Fruit fly (Drosophila melanogaster) whole organism, embryonic: ENCODE results near the gene CG14221.
A peak's percentile ranks its signal among the peaks of the same experiment; 100 is the strongest.

Experiments
- CG10654 ChIP-seq: fragments of 200-800 bp; sonication (Bioruptor generic); optimal IDR thresholded peaks from 2 replicates; lab custom pipeline; 2016; ENCODE audit warnings: missing biosample characterization, missing genetic modification characterization
- CG10979 ChIP-seq: fragments of 200-800 bp; sonication (Bioruptor generic); optimal IDR thresholded peaks from 2 replicates; lab custom pipeline; 2018; ENCODE audit warnings: missing biosample characterization, mild to moderate bottlenecking, missing genetic modification characterization, moderate library complexity
- CG11504 ChIP-seq: fragments of 200-800 bp; sonication (Bioruptor generic); optimal IDR thresholded peaks from 3 replicates; lab custom pipeline; 2019; ENCODE audit warnings: missing biosample characterization, mild to moderate bottlenecking, missing genetic modification characterization, moderate library complexity
- CG14441 ChIP-seq: fragments of 200-800 bp; sonication (Bioruptor generic); IDR thresholded peaks from 2 replicates; pipeline ENCODE4 v1.3.6; 2022; ENCODE audit warnings: missing biosample characterization, missing genetic modification characterization
- CG15011 ChIP-seq: fragments of 200-800 bp; sonication (Bioruptor generic); optimal IDR thresholded peaks from 3 replicates; lab custom pipeline; 2018; ENCODE audit warnings: missing biosample characterization, mild to moderate bottlenecking, missing genetic modification characterization
- CG17612 ChIP-seq: fragments of 200-800 bp; sonication (Bioruptor generic); IDR thresholded peaks from 2 replicates; pipeline ENCODE4 v1.3.6; 2022; ENCODE audit warnings: missing biosample characterization, missing genetic modification characterization
- CG1792 ChIP-seq: fragments of 200-800 bp; sonication (Bioruptor generic); optimal IDR thresholded peaks from 2 replicates; lab custom pipeline; 2016; ENCODE audit warnings: missing biosample characterization, missing genetic modification characterization
- CG18599 ChIP-seq: fragments of 200-800 bp; sonication (Bioruptor generic); optimal IDR thresholded peaks from 3 replicates; lab custom pipeline; 2017; ENCODE audit warnings: missing biosample characterization, missing genetic modification characterization, mild to moderate bottlenecking, moderate library complexity, missing genetic modification reagents
- CG3065 ChIP-seq: fragments of 200-800 bp; sonication (Bioruptor generic); optimal IDR thresholded peaks from 2 replicates; lab custom pipeline; 2016; ENCODE audit warnings: missing biosample characterization, missing genetic modification characterization
- CG33213 ChIP-seq: fragments of 200-800 bp; sonication (Bioruptor generic); optimal IDR thresholded peaks from 3 replicates; lab custom pipeline; 2016; ENCODE audit warnings: missing biosample characterization, missing genetic modification characterization
- CG3726 ChIP-seq: fragments of 200-800 bp; sonication (Bioruptor generic); IDR thresholded peaks from 3 replicates; pipeline ENCODE4, ENCODE4 v1.3.6; 2022; ENCODE audit warnings: missing biosample characterization, missing genetic modification characterization
- CG3847 ChIP-seq: fragments of 200-800 bp; sonication (Bioruptor generic); IDR thresholded peaks from 2 replicates; pipeline ENCODE4 v1.3.6; 2022; ENCODE audit warnings: missing biosample characterization, missing genetic modification characterization
- CG4360 ChIP-seq: fragments of 200-800 bp; sonication (Bioruptor generic); IDR thresholded peaks from 2 replicates; pipeline ENCODE4 v1.3.6; 2022; ENCODE audit warnings: missing biosample characterization, missing genetic modification characterization
- CG7745 ChIP-seq: fragments of 200-800 bp; sonication (Bioruptor generic); optimal IDR thresholded peaks from 2 replicates; lab custom pipeline; 2018; ENCODE audit warnings: missing biosample characterization, mild to moderate bottlenecking, missing genetic modification characterization, moderate library complexity
- CG7928 ChIP-seq: fragments of 200-800 bp; sonication (Bioruptor generic); optimal IDR thresholded peaks from 2 replicates; lab custom pipeline; 2017; ENCODE audit warnings: missing biosample characterization, mild to moderate bottlenecking, missing genetic modification characterization
- D19B ChIP-seq: fragments of 200-800 bp; sonication (Bioruptor generic); optimal IDR thresholded peaks from 2 replicates; lab custom pipeline; 2017; ENCODE audit warnings: missing biosample characterization, mild to moderate bottlenecking, missing genetic modification characterization
- Deaf1 ChIP-seq: fragments of 200-800 bp; optimal IDR thresholded peaks from 3 replicates; lab custom pipeline; 2019; ENCODE audit warnings: missing biosample characterization, mild to moderate bottlenecking, missing genetic modification characterization, moderate library complexity
- Dek ChIP-seq: fragments of 200-800 bp; sonication (Bioruptor generic); optimal IDR thresholded peaks from 3 replicates; lab custom pipeline; 2019; ENCODE audit warnings: missing biosample characterization, mild to moderate bottlenecking, missing genetic modification characterization, moderate library complexity
- Dp ChIP-seq: fragments of 200-800 bp; sonication (Bioruptor generic); optimal IDR thresholded peaks from 2 replicates; lab custom pipeline; 2018; ENCODE audit warnings: missing biosample characterization, mild to moderate bottlenecking, missing genetic modification characterization, moderate library complexity
- E2f2 ChIP-seq: fragments of 200-800 bp; sonication (Bioruptor generic); IDR thresholded peaks from 2 replicates; pipeline ENCODE4 v1.3.6; 2022; ENCODE audit warnings: missing biosample characterization, missing genetic modification characterization
- Ets65A ChIP-seq: fragments of 200-800 bp; sonication (Bioruptor generic); peaks from one replicate; lab custom pipeline; 2016; ENCODE audit warnings: missing biosample characterization, missing genetic modification characterization
- H2.0 ChIP-seq: fragments of 200-800 bp; sonication (Bioruptor generic); IDR thresholded peaks from 2 replicates; pipeline ENCODE4 v1.3.6; 2022; ENCODE audit warnings: missing biosample characterization, missing genetic modification characterization
- HLH54F ChIP-seq: fragments of 200-800 bp; sonication (Bioruptor generic); optimal IDR thresholded peaks from 3 replicates; lab custom pipeline; 2016; ENCODE audit warnings: missing biosample characterization, missing genetic modification characterization
- Hmr ChIP-seq: fragments of 200-800 bp; sonication (Bioruptor generic); optimal IDR thresholded peaks from 3 replicates; lab custom pipeline; 2017; ENCODE audit warnings: mild to moderate bottlenecking, missing biosample characterization, missing genetic modification reagents, missing genetic modification characterization
- Med ChIP-seq: fragments of 200-800 bp; sonication (Bioruptor generic); peaks from one replicate; lab custom pipeline; 2016; ENCODE audit warnings: missing biosample characterization, missing genetic modification characterization, mild to moderate bottlenecking, inconsistent platforms, moderate library complexity
- NFAT ChIP-seq: fragments of 200-800 bp; sonication (Bioruptor generic); IDR thresholded peaks from 2 replicates; pipeline ENCODE4 v1.3.6; 2022; ENCODE audit warnings: missing biosample characterization, missing genetic modification characterization
- Opbp ChIP-seq: fragments of 200-800 bp; sonication (Bioruptor generic); IDR thresholded peaks from 3 replicates; pipeline ENCODE4 v1.3.6; 2022; ENCODE audit warnings: missing biosample characterization, missing genetic modification characterization; ENCODE audit not compliant: partially characterized antibody
- Rx ChIP-seq: fragments of 200-800 bp; sonication (Bioruptor generic); IDR thresholded peaks from 2 replicates; pipeline ENCODE4 v1.3.6; 2022; ENCODE audit warnings: missing biosample characterization, missing genetic modification characterization
- Six4 ChIP-seq: fragments of 200-800 bp; sonication (Bioruptor generic); optimal IDR thresholded peaks from 2 replicates; lab custom pipeline; 2016; ENCODE audit warnings: missing biosample characterization, missing genetic modification characterization
- Sox100B ChIP-seq: fragments of 200-800 bp; sonication (Bioruptor generic); optimal IDR thresholded peaks from 3 replicates; lab custom pipeline; 2018; ENCODE audit warnings: missing biosample characterization, mild to moderate bottlenecking, missing genetic modification characterization
- Sry-β ChIP-seq: fragments of 200-800 bp; sonication (Bioruptor generic); optimal IDR thresholded peaks from 2 replicates; lab custom pipeline; 2018; ENCODE audit warnings: missing biosample characterization, mild to moderate bottlenecking, missing genetic modification characterization, moderate library complexity
- Trl ChIP-seq, 3 experiments: fragments of >200 bp in 2 of 3; fragments of 200-800 bp in 1 of 3; sonication (Bioruptor generic) in 1 of 3; optimal IDR thresholded peaks; 2 replicates in 1 of 3; 3 replicates in 2 of 3; lab custom pipeline; 2016 to 2017; ENCODE audit warnings: missing biosample characterization in 1 of 3, missing genetic modification characterization in 1 of 3
- Xrp1 ChIP-seq: fragments of 200-800 bp; sonication (Bioruptor generic); IDR thresholded peaks from 2 replicates; pipeline ENCODE4 v1.3.6; 2022; ENCODE audit warnings: missing biosample characterization, missing genetic modification characterization
- al ChIP-seq: fragments of 200-800 bp; sonication (Bioruptor generic); IDR thresholded peaks from 2 replicates; pipeline ENCODE4 v1.3.6; 2022; ENCODE audit warnings: missing biosample characterization, missing genetic modification characterization
- ase ChIP-seq: fragments of 200-800 bp; sonication (Bioruptor generic); IDR thresholded peaks from 3 replicates; pipeline ENCODE4 v1.3.6; 2022; ENCODE audit warnings: missing biosample characterization, missing genetic modification characterization
- cg ChIP-seq: fragments of 200-800 bp; sonication (Bioruptor generic); optimal IDR thresholded peaks from 3 replicates; lab custom pipeline; 2019; ENCODE audit warnings: missing biosample characterization, mild to moderate bottlenecking, missing genetic modification characterization, moderate library complexity
- chif ChIP-seq, 2 experiments: fragments of 200-800 bp; sonication (Bioruptor generic); optimal IDR thresholded peaks; 3 replicates each; lab custom pipeline; 2016; ENCODE audit warnings: missing biosample characterization in 2 of 2, missing genetic modification characterization in 2 of 2
- da ChIP-seq: fragments of 200-800 bp; sonication (Bioruptor generic); optimal IDR thresholded peaks from 2 replicates; lab custom pipeline; 2016; ENCODE audit warnings: missing biosample characterization, missing genetic modification characterization
- gem ChIP-seq: fragments of 200-800 bp; sonication (Bioruptor generic); optimal IDR thresholded peaks from 2 replicates; lab custom pipeline; 2019; ENCODE audit warnings: missing biosample characterization, mild to moderate bottlenecking, missing genetic modification characterization, moderate library complexity
- lov ChIP-seq, 2 experiments: fragments of 200-800 bp in 1 of 2; fragments of >200 bp in 1 of 2; sonication (Bioruptor generic) in 1 of 2; IDR thresholded peaks in 1 of 2; optimal IDR thresholded peaks in 1 of 2; 2 replicates in 1 of 2; 3 replicates in 1 of 2; pipeline versions ENCODE4 v1.3.6 to Lab custom; 2017 to 2022; ENCODE audit warnings: missing biosample characterization in 1 of 2, missing genetic modification characterization in 1 of 2
- mirr ChIP-seq: fragments of 200-800 bp; sonication (Bioruptor generic); optimal IDR thresholded peaks from 3 replicates; lab custom pipeline; 2018; ENCODE audit warnings: missing biosample characterization, mild to moderate bottlenecking, missing genetic modification characterization
- nmo ChIP-seq: fragments of 200-800 bp; sonication (Bioruptor generic); optimal IDR thresholded peaks from 2 replicates; lab custom pipeline; 2018; ENCODE audit warnings: missing biosample characterization, mild to moderate bottlenecking, missing genetic modification characterization, moderate library complexity
- pan ChIP-seq, 4 experiments: fragments of >200 bp in 3 of 4; fragments of 200-800 bp in 1 of 4; sonication (Bioruptor generic) in 1 of 4; optimal IDR thresholded peaks in 3 of 4; IDR thresholded peaks in 1 of 4; 2 replicates each; pipeline versions ENCODE4 v1.3.6 to Lab custom; 2017 to 2022; ENCODE audit warnings: missing biosample characterization in 2 of 4, missing genetic modification characterization in 2 of 4, mixed read lengths in 1 of 4
- pho ChIP-seq: fragments of 200-800 bp; sonication (Bioruptor generic); optimal IDR thresholded peaks from 2 replicates; lab custom pipeline; 2016; ENCODE audit warnings: missing biosample characterization, missing genetic modification characterization
- sc ChIP-seq, 3 experiments: fragments of >200 bp in 2 of 3; fragments of 200-800 bp in 1 of 3; sonication (Bioruptor generic) in 1 of 3; optimal IDR thresholded peaks; 2 replicates in 2 of 3; 3 replicates in 1 of 3; lab custom pipeline; 2017; ENCODE audit warnings: mild to moderate bottlenecking in 1 of 3, missing biosample characterization in 1 of 3, missing genetic modification characterization in 1 of 3, missing genetic modification reagents in 1 of 3
- sd ChIP-seq: fragments of 200-800 bp; sonication (Bioruptor generic); optimal IDR thresholded peaks from 3 replicates; lab custom pipeline; 2018; ENCODE audit warnings: missing biosample characterization, mild to moderate bottlenecking, missing genetic modification characterization, moderate library complexity
- tin ChIP-seq: fragments of 200-800 bp; sonication (Bioruptor generic); optimal IDR thresholded peaks from 3 replicates; lab custom pipeline; 2016; ENCODE audit warnings: missing biosample characterization, missing genetic modification characterization
- trem ChIP-seq: fragments of 200-800 bp; optimal IDR thresholded peaks from 3 replicates; lab custom pipeline; 2019; ENCODE audit warnings: missing biosample characterization, mild to moderate bottlenecking, missing genetic modification characterization, moderate library complexity
- vfl ChIP-seq: fragments of 200-800 bp; sonication (Bioruptor generic); optimal IDR thresholded peaks from 2 replicates; lab custom pipeline; 2016; ENCODE audit warnings: missing biosample characterization, missing genetic modification characterization

The CG14221 gene

DNA sequence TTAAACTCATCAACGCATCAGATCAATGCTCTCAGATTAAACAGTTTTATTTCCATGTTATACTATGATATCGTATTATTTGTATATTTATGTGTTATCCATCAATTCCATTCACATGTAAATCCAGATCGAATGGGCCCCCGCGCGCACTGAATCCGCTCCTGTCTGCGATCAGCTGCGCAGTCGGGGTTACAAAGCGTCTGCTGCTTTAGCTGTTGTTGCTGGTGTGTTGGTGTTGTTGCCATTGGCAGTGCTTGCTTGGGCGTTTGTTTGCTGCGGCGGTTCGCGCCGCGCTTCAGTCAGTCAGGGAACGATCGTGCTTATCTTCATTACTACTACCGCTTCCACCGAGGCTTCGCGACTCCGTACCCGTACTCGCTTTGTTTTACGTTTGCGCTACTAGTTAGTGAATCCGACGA lies 46.0 kb upstream of the CG14221 start, which contains the start of gene Zw (continued):
- TF ChIP-seq Dp (GFP tag; lab: Kevin White, UChicago) (no peak), CG3065 (GFP tag; lab: Kevin White, UChicago) (no peak), CG10979 (peak; percentile 35), gem (peak; percentile 59), mirr (GFP tag; lab: Kevin White, UChicago) (peak; percentile 46), Ets65A (GFP tag; lab: Kevin White, UChicago) (peak; percentile 80), trem (tag; lab: Kevin White, UChicago) (peak; percentile 20), Trl (optimal IDR thresholded peaks at IDR 0.05; lab: Kevin White, UChicago) (no peak), Trl (GFP tag; optimal IDR thresholded peaks at IDR 0.05; lab: Kevin White, UChicago) (peak; percentile 47), CG7928 (GFP tag; lab: Kevin White, UChicago) (no peak), Med (GFP tag; lab: Kevin White, UChicago) (peak; percentile 88), CG3726 (GFP tag; lab: Robert Waterston, UW) (no peak), chif (GFP tag; optimal IDR thresholded peaks at IDR 0.05; lab: Kevin White, UChicago) (peak in 1 of 2 experiments; percentile 38), CG1792 (GFP tag; lab: Kevin White, UChicago) (no peak), pho (GFP tag; lab: Kevin White, UChicago) (no peak), Sox100B (GFP tag; lab: Kevin White, UChicago) (no peak), CG4360 (GFP tag; lab: Robert Waterston, UW) (peak; percentile 80), cg (GFP tag; lab: Kevin White, UChicago) (peak; percentile 28), Sry-β (GFP tag; lab: Kevin White, UChicago) (no peak), Six4 (GFP tag; lab: Kevin White, UChicago) (no peak), CG33213 (GFP tag; lab: Kevin White, UChicago) (peak; percentile 4), CG17612 (GFP tag; lab: Robert Waterston, UW) (no peak), al (GFP tag; lab: Robert Waterston, UW) (peak; percentile 46; the same call in 1 of the 2 replicates), vfl (GFP tag; lab: Kevin White, UChicago) (peak; percentile 44), nmo (peak; percentile 46), Dek (tag; lab: Kevin White, UChicago) (no peak), CG18599 (GFP tag; lab: Kevin White, UChicago) (peak; percentile 14), NFAT (peak; percentile 81), sd (tag; lab: Kevin White, UChicago) (no peak), HLH54F (GFP tag; lab: Kevin White, UChicago) (peak; percentile 53), Rx (no peak), CG7745 (tag; lab: Kevin White, UChicago) (no peak), da (GFP tag; lab: Kevin White, UChicago) (no peak), CG10654 (GFP tag; lab: Kevin White, UChicago) (peak; percentile 44), tin (GFP tag; lab: Kevin White, UChicago) (peak; percentile 56), ase (GFP tag; lab: Robert Waterston, UW) (peak; percentile 46; the same call in 1 of the 3 replicates), pan (optimal IDR thresholded peaks at IDR 0.05; lab: Kevin White, UChicago) (no peak), pan (GFP tag; optimal IDR thresholded peaks at IDR 0.05 in 1 of 2, IDR thresholded peaks at IDR 0.05 in 1 of 2) (peak in 1 of 2 experiments; percentile 54), Xrp1 (GFP tag; lab: Robert Waterston, UW) (peak; percentile 66), H2.0 (GFP tag; lab: Robert Waterston, UW) (peak; percentile 51; the same call in 1 of the 2 replicates), CG15011 (GFP tag; lab: Kevin White, UChicago) (no peak), Deaf1 (tag; lab: Kevin White, UChicago) (peak; percentile 65), Opbp (GFP tag; lab: Robert Waterston, UW) (peak; percentile 80), CG14441 (GFP tag; lab: Robert Waterston, UW) (peak; percentile 40; the same call in 1 of the 2 replicates), Hmr (peak; percentile 27), E2f2 (GFP tag; lab: Robert Waterston, UW) (peak; percentile 35; the same call in 1 of the 2 replicates), lov (optimal IDR thresholded peaks at IDR 0.05; lab: Kevin White, UChicago) (no peak), lov (GFP tag; IDR thresholded peaks at IDR 0.05; lab: Robert Waterston, UW) (no peak), sc (optimal IDR thresholded peaks at IDR 0.05; lab: Kevin White, UChicago) (no peak), sc (GFP tag; optimal IDR thresholded peaks at IDR 0.05; lab: Kevin White, UChicago) (no peak), CG11504 (tag; lab: Kevin White, UChicago) (peak; percentile 35), D19B (GFP tag; lab: Kevin White, UChicago) (peak; percentile 30), CG3847 (GFP tag; lab: Robert Waterston, UW) (peak; percentile 55)
